Worm (Caenorhabditis elegans) whole organism, early embryonic: ENCODE data around the gene str-190.

Experiments
- F13C5.2 ChIP-seq: sonication (generic microtip); optimal IDR thresholded peaks from 2 replicates; lab custom pipeline; 2017; ENCODE audit warnings: mild to moderate bottlenecking, missing genetic modification characterization, inconsistent platforms, missing compliant biosample characterization
- aly-1 ChIP-seq: sonication (generic microtip); optimal IDR thresholded peaks from 2 replicates; lab custom pipeline; 2016; ENCODE audit warnings: missing genetic modification characterization, missing compliant biosample characterization
- ama-1 ChIP-seq: fragments of 150-350 bp; optimal IDR thresholded peaks from 2 replicates; lab custom pipeline; 2014
- ceh-13 ChIP-seq: fragments of 200-800 bp; sonication (Bioruptor generic); optimal IDR thresholded peaks from 2 replicates; lab custom pipeline; 2018; ENCODE audit warnings: mild to moderate bottlenecking, missing genetic modification characterization, missing compliant biosample characterization
- ceh-36 ChIP-seq: sonication (generic microtip); optimal IDR thresholded peaks from 2 replicates; lab custom pipeline; 2016; ENCODE audit warnings: missing genetic modification characterization, inconsistent platforms, missing compliant biosample characterization
- ets-7 ChIP-seq: sonication (generic microtip); optimal IDR thresholded peaks from 2 replicates; lab custom pipeline; 2016; ENCODE audit warnings: missing genotype, missing genetic modification characterization, missing compliant biosample characterization
- hmbx-1 ChIP-seq: sonication (generic microtip); optimal IDR thresholded peaks from 2 replicates; lab custom pipeline; 2016; ENCODE audit warnings: mild to moderate bottlenecking, missing genetic modification characterization, missing compliant biosample characterization
- hnd-1 ChIP-seq: sonication (generic microtip); optimal IDR thresholded peaks from 2 replicates; lab custom pipeline; 2016; ENCODE audit warnings: missing genetic modification characterization, missing compliant biosample characterization
- scrt-1 ChIP-seq: fragments of 200-800 bp; sonication (Bioruptor generic); IDR thresholded peaks from 2 replicates; pipeline ENCODE4 v1.3.6; 2022; ENCODE audit warnings: missing genetic modification characterization, missing compliant biosample characterization
- sea-1 ChIP-seq: fragments of 200-800 bp; sonication (Bioruptor generic); conservative IDR thresholded peaks from 2 replicates; pipeline ENCODE4 v1.3.6; 2022; ENCODE audit warnings: missing genetic modification characterization, missing compliant biosample characterization
- tbx-11 ChIP-seq: fragments of 200-800 bp; sonication (Bioruptor generic); IDR thresholded peaks from 2 replicates; pipeline ENCODE4 v1.3.6; 2022; ENCODE audit warnings: missing genetic modification characterization, missing compliant biosample characterization
- tbx-37 ChIP-seq: fragments of 200-800 bp; sonication (Bioruptor generic); conservative IDR thresholded peaks from 2 replicates; pipeline ENCODE4 v1.3.6; 2022; ENCODE audit warnings: missing genetic modification reagents, missing genetic modification characterization, missing compliant biosample characterization
- tra-4 ChIP-seq: sonication (generic microtip); optimal IDR thresholded peaks from 2 replicates; lab custom pipeline; 2017; ENCODE audit warnings: missing genetic modification characterization, missing compliant biosample characterization

DNA sequence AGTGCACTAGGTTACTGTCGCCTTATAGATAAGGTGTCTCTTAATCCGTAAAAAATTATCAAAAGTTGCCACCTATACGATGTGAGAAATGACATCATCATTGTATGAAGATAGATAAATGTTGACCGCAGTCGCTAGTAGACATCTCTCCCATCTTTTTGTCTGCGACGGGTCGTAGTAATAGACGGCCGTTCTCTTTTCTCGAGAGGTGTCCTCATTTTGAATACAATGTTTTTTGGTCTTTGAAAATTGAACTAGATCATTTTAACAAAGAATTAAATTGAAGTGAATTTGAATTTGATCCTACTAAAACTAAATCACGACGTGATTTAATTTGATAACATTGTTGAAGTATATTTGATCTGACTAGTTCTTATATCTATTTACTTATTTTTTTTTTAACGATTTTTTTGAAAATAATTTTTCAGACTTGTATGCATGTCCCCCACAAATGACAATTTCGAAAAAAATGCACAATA lies 30.3 kb upstream of the str-190 start, which contains the start of the genes str-31 and nhr-172:
- no peak for TF ChIP-seq scrt-1 (GFP tag; lab: Robert Waterston, UW)
- TF ChIP-seq ama-1: no peak
- TF ChIP-seq hnd-1 (tag; lab: Kevin White, UChicago): no peak
- no peak for TF ChIP-seq tbx-37
- no peak for TF ChIP-seq ets-7 (tag; lab: Kevin White, UChicago)
- TF ChIP-seq tra-4 (tag; lab: Kevin White, UChicago): no peak
- no peak for TF ChIP-seq ceh-36 (tag; lab: Kevin White, UChicago)
- no peak for TF ChIP-seq sea-1 (GFP tag; lab: Robert Waterston, UW)
- TF ChIP-seq ceh-13 (GFP tag; lab: Kevin White, UChicago): no peak
- no peak for TF ChIP-seq tbx-11 (GFP tag; lab: Robert Waterston, UW)
- no peak for TF ChIP-seq F13C5.2 (tag; lab: Kevin White, UChicago)
- TF ChIP-seq aly-1 (tag; lab: Kevin White, UChicago): no peak
- TF ChIP-seq hmbx-1: no peak
